Worm (Caenorhabditis elegans): ENCODE data around the gene C01C4.2.

Gene C01C4.2

DNA sequence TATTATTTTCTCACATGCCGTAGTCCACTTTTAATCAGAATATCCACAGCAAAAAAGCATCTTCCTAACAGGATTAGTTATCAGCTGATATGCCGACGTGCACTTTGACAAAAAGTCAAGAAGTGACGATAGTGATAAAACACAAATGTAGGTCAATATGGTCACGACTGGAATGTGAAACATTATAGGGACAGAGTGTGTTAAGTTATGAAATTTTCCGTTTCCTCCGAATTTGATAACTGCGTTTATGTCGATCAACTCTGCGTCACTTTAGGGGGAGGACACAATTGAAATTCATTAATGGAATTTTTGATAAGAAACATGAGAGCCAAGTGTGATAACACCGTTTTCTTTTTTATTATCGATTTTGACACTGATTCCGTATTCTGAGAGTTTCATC is 14.1 kb downstream of the C01C4.2 start, which contains the start of gene aex-4:
Gene aex-4, plus strand, starts transcription at position 312 of the 400 bp plus-strand sequence.
- TF ChIP-seq aly-2 (tag; optimal IDR thresholded peaks at IDR 0.05) = no peak
- TF ChIP-seq nhr-76 (tag; optimal IDR thresholded peaks at IDR 0.05) = no peak
- no peak for TF ChIP-seq pha-4 (tag; optimal IDR thresholded peaks at IDR 0.05)
- peak; percentile 96 for TF ChIP-seq pqm-1 (tag; optimal IDR thresholded peaks at IDR 0.05)
- peak; percentile 45 for TF ChIP-seq jun-1 (tag; optimal IDR thresholded peaks at IDR 0.05)
- TF ChIP-seq eor-1 (tag; optimal IDR thresholded peaks at IDR 0.05) = no peak
- TF ChIP-seq skn-1 (tag; optimal IDR thresholded peaks at IDR 0.05) = no peak
- TF ChIP-seq ceh-28 (tag; optimal IDR thresholded peaks at IDR 0.05) = no peak
- TF ChIP-seq elt-2 (tag; optimal IDR thresholded peaks at IDR 0.05) = peak; percentile 97
- no peak for TF ChIP-seq ama-1 (optimal IDR thresholded peaks at IDR 0.05)
- TF ChIP-seq tbx-2 (tag; optimal IDR thresholded peaks at IDR 0.05) = no peak
- no peak for TF ChIP-seq daf-12 (tag; optimal IDR thresholded peaks at IDR 0.05)

DNA sequence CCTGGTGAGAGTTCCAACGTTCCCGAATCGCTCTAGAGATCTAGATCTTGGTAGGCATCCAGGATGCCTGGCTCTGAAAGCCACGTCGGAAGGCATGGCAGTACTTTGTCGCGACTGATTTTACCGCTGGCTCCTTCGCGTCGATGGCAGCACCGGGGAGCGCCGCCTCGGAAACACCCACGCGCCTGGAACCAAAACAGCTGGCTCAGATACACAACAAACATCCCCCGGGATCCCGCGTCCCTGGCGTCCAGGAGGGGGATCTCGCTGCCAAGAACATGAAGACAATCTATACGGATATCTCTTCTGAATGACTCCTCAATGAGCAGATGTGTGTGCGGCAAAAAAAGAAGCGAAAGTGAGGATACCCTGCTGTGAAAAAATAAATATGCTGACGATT is 18.4 kb downstream of the C01C4.2 start:
- TF ChIP-seq pha-4 (tag; optimal IDR thresholded peaks at IDR 0.05) = no peak
- TF ChIP-seq nhr-12 (tag; optimal IDR thresholded peaks at IDR 0.05) = no peak
- no peak for TF ChIP-seq fkh-2 (tag; optimal IDR thresholded peaks at IDR 0.05)
- TF ChIP-seq mml-1 (tag; optimal IDR thresholded peaks at IDR 0.05) = no peak
- TF ChIP-seq daf-12 (tag; optimal IDR thresholded peaks at IDR 0.05) = no peak
- TF ChIP-seq fos-1 (tag; optimal IDR thresholded peaks at IDR 0.05) = no peak
- TF ChIP-seq nfya-1 (tag; optimal IDR thresholded peaks at IDR 0.05; ENCODE audit: insufficient read depth) = no peak
- TF ChIP-seq zag-1 (tag; optimal IDR thresholded peaks at IDR 0.05) = no peak
- TF ChIP-seq lin-15B (tag; optimal IDR thresholded peaks at IDR 0.05) = no peak
- TF ChIP-seq nhr-28 (tag; optimal IDR thresholded peaks at IDR 0.05) = no peak
- no peak for TF ChIP-seq nhr-76 (tag; optimal IDR thresholded peaks at IDR 0.05)
- no peak for TF ChIP-seq R02D3.7 (tag; optimal IDR thresholded peaks at IDR 0.05)
- TF ChIP-seq eor-1 (tag; optimal IDR thresholded peaks at IDR 0.05) = no peak
- TF ChIP-seq ztf-4 (tag; optimal IDR thresholded peaks at IDR 0.05) = no peak
- TF ChIP-seq nhr-67 (tag; optimal IDR thresholded peaks at IDR 0.05) = no peak
- TF ChIP-seq ZK546.5 (tag; optimal IDR thresholded peaks at IDR 0.05) = no peak
- TF ChIP-seq nhr-77 (tag; optimal IDR thresholded peaks at IDR 0.05) = no peak
- TF ChIP-seq mdl-1 (tag; optimal IDR thresholded peaks at IDR 0.05) = no peak
- no peak for TF ChIP-seq ceh-82 (tag; optimal IDR thresholded peaks at IDR 0.05)

DNA sequence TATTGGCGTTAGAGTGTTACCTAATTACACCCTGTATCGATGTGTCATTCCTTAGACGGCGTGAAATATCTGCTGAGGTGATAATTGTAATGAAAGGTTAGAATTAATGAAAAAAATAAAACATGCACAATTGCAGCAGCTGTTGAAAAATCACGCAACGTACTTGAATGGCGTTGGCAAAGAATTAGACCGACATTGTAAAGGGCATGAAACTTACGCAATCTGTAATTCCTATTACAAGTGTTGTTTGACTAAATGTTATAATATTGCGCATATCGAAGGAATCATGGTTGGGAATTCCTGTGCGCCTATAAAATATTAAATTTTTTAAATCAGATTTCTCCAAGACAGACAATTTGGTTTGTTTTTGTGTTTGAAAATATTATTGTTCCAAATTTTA is 18.8 kb downstream of the C01C4.2 start, which contains the start of gene tag-18:
Gene tag-18, minus strand, starts transcription at position 305 of the 400 bp plus-strand sequence.
- TF ChIP-seq nhr-25 (tag; optimal IDR thresholded peaks at IDR 0.05) = no peak
- TF ChIP-seq unc-39 (tag; optimal IDR thresholded peaks at IDR 0.05) = no peak
- no peak for TF ChIP-seq lsy-12 (tag; optimal IDR thresholded peaks at IDR 0.05)
- TF ChIP-seq elt-1 (tag; optimal IDR thresholded peaks at IDR 0.05) = no peak
- no peak for TF ChIP-seq ztf-4 (tag; optimal IDR thresholded peaks at IDR 0.05)

DNA sequence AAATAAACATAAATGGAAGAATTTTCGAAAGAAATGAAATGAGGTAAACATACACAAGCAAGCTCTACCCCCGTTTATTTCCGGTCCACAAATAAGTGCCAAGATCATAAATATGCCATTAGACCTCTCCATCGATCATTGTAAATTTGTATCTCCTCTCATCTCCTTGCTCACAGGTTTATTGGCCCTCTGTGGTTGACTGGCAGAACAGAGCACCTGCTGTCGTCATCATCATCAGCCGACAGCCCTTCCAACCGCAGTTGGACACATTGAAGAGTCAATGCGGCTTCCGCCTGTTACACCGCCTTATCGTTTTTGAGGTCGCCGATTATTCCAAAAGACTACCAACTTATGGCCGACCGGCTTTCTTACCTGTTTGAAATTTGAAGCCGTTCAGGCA is 23.7 kb downstream of the C01C4.2 start:
- no peak for TF ChIP-seq nhr-25 (tag; optimal IDR thresholded peaks at IDR 0.05)
- no peak for TF ChIP-seq nhr-237 (tag; optimal IDR thresholded peaks at IDR 0.05)
- TF ChIP-seq ztf-11 (tag; optimal IDR thresholded peaks at IDR 0.05) = no peak
- TF ChIP-seq nhr-77 (tag; optimal IDR thresholded peaks at IDR 0.05) = no peak
- no peak for TF ChIP-seq sea-2 (GFP tag; optimal IDR thresholded peaks at IDR 0.05)
- TF ChIP-seq nhr-11 (tag; optimal IDR thresholded peaks at IDR 0.05) = no peak

DNA sequence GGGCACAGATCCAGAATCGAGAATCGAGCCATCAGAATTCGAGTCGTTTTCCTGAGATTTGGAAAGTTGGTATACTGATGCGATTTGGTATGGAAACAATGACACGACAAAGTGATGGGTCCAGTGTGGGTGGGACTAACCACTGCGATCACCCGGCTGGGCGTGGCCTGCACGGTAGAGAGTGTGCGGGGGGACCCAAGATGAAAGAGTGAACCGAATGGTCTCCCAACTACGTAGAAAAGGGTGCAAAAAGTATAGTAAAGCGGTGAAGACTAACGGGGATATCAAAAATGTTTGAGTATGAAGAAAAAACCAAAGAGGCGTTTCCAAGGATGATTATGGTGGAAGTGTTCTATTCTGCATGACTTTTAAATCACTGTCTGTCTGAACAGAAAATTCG is 27.3 kb downstream of the C01C4.2 start, which contains the start of gene fkh-2:
Gene fkh-2, minus strand, starts transcription at position 101 of the 400 bp plus-strand sequence.
- TF ChIP-seq ceh-9 (tag; optimal IDR thresholded peaks at IDR 0.05) (no peak), mml-1 (tag; optimal IDR thresholded peaks at IDR 0.05) (no peak), ceh-82 (tag; optimal IDR thresholded peaks at IDR 0.05) (no peak), ztf-4 (tag; optimal IDR thresholded peaks at IDR 0.05) (no peak), ztf-11 (tag; optimal IDR thresholded peaks at IDR 0.05) (no peak)
